Fruit fly (Drosophila melanogaster) whole organism, prepupa: Measurements from ENCODE around the gene Mccc1.
A peak's percentile ranks its signal among the peaks of the same experiment; 100 is the strongest.

Source experiments
- Blimp-1 ChIP-seq: fragments of 200-800 bp; sonication (Bioruptor generic); optimal IDR thresholded peaks from 3 replicates; lab custom pipeline; 2017; ENCODE audit warnings: missing biosample characterization, missing genetic modification characterization, mild to moderate bottlenecking, moderate library complexity, missing genetic modification reagents
- CG10631 ChIP-seq: fragments of 200-800 bp; sonication (Bioruptor generic); optimal IDR thresholded peaks from 2 replicates; lab custom pipeline; 2016; ENCODE audit warnings: missing biosample characterization, missing genetic modification characterization
- CG11762 ChIP-seq: fragments of 200-800 bp; sonication (Bioruptor generic); optimal IDR thresholded peaks from 3 replicates; lab custom pipeline; 2016; ENCODE audit warnings: missing biosample characterization, missing genetic modification characterization; ENCODE audit not compliant: insufficient read depth
- CG11902 ChIP-seq: fragments of 200-800 bp; sonication (Bioruptor generic); optimal IDR thresholded peaks from 3 replicates; lab custom pipeline; 2016; ENCODE audit warnings: missing biosample characterization, missing genetic modification characterization
- CG15336 ChIP-seq: fragments of 200-800 bp; sonication (Bioruptor generic); IDR thresholded peaks from 2 replicates; pipeline ENCODE4 v1.3.6; 2022; ENCODE audit warnings: missing biosample characterization, missing genetic modification characterization
- CG16779 ChIP-seq: fragments of 200-800 bp; sonication (Bioruptor generic); optimal IDR thresholded peaks from 3 replicates; lab custom pipeline; 2017; ENCODE audit warnings: missing biosample characterization, mild to moderate bottlenecking, missing genetic modification characterization
- CG3032 ChIP-seq: fragments of 200-800 bp; optimal IDR thresholded peaks from 2 replicates; lab custom pipeline; 2019; ENCODE audit warnings: missing biosample characterization, mild to moderate bottlenecking, missing genetic modification characterization, moderate library complexity
- CG31627 ChIP-seq: fragments of 200-800 bp; sonication (Bioruptor generic); optimal IDR thresholded peaks from 3 replicates; lab custom pipeline; 2016; ENCODE audit warnings: missing biosample characterization, missing genetic modification characterization
- CG32006 ChIP-seq: fragments of 200-800 bp; sonication (Bioruptor generic); optimal IDR thresholded peaks from 3 replicates; lab custom pipeline; 2017; ENCODE audit warnings: missing biosample characterization, mild to moderate bottlenecking, missing genetic modification characterization
- CG6163 ChIP-seq: fragments of 200-800 bp; sonication (Bioruptor generic); IDR thresholded peaks from 3 replicates; pipeline ENCODE4 v1.3.6; 2022; ENCODE audit warnings: missing biosample characterization, missing genetic modification characterization
- CG6276 ChIP-seq: fragments of 200-800 bp; sonication (Bioruptor generic); optimal IDR thresholded peaks from 2 replicates; lab custom pipeline; 2017; ENCODE audit warnings: missing biosample characterization, mild to moderate bottlenecking, missing genetic modification characterization
- CG6792 ChIP-seq: fragments of 200-800 bp; sonication (Bioruptor generic); optimal IDR thresholded peaks from 3 replicates; lab custom pipeline; 2016; ENCODE audit warnings: missing biosample characterization, missing genetic modification characterization
- CG6808 ChIP-seq: fragments of 200-800 bp; sonication (Bioruptor generic); optimal IDR thresholded peaks from 3 replicates; lab custom pipeline; 2017; ENCODE audit warnings: missing biosample characterization, missing genetic modification characterization, mild to moderate bottlenecking, moderate library complexity, missing genetic modification reagents
- CG7368 ChIP-seq: fragments of 200-800 bp; sonication (Bioruptor generic); optimal IDR thresholded peaks from 3 replicates; lab custom pipeline; 2016; ENCODE audit warnings: missing biosample characterization, missing genetic modification characterization
- CG8119 ChIP-seq: fragments of 200-800 bp; sonication (Bioruptor generic); IDR thresholded peaks from 3 replicates; pipeline ENCODE4 v1.3.6; 2022; ENCODE audit warnings: missing biosample characterization, missing genetic modification characterization
- CG8319 ChIP-seq: fragments of 200-800 bp; sonication (Bioruptor generic); optimal IDR thresholded peaks from 3 replicates; lab custom pipeline; 2016; ENCODE audit warnings: missing biosample characterization, missing genetic modification characterization
- CG8632 ChIP-seq: fragments of 200-800 bp; sonication (Bioruptor generic); optimal IDR thresholded peaks from 3 replicates; lab custom pipeline; 2016; ENCODE audit warnings: missing biosample characterization, missing genetic modification characterization
- CG9139 ChIP-seq: fragments of 200-800 bp; sonication (Bioruptor generic); optimal IDR thresholded peaks from 3 replicates; lab custom pipeline; 2017; ENCODE audit warnings: missing biosample characterization, mild to moderate bottlenecking, missing genetic modification characterization
- Ets21C ChIP-seq: fragments of 200-800 bp; sonication (Bioruptor generic); optimal IDR thresholded peaks from 3 replicates; lab custom pipeline; 2016; ENCODE audit warnings: missing biosample characterization, missing genetic modification characterization
- Ets96B ChIP-seq: fragments of 200-800 bp; optimal IDR thresholded peaks from 2 replicates; lab custom pipeline; 2019; ENCODE audit warnings: missing biosample characterization, mild to moderate bottlenecking, missing genetic modification characterization, moderate library complexity
- Gug ChIP-seq: fragments of 200-800 bp; sonication (Bioruptor generic); IDR thresholded peaks from 2 replicates; pipeline ENCODE4 v1.3.6; 2022; ENCODE audit warnings: missing biosample characterization, missing genetic modification characterization
- Hr38 ChIP-seq: sonication (Bioruptor generic); optimal IDR thresholded peaks from 2 replicates; lab custom pipeline; 2016; ENCODE audit warnings: missing biosample characterization, missing genetic modification characterization
- Hr4 ChIP-seq: fragments of 200-800 bp; sonication (Bioruptor generic); optimal IDR thresholded peaks from 3 replicates; lab custom pipeline; 2016; ENCODE audit warnings: missing biosample characterization, missing genetic modification characterization
- Lpt ChIP-seq: fragments of 200-800 bp; sonication (Bioruptor generic); optimal IDR thresholded peaks from 3 replicates; lab custom pipeline; 2016; ENCODE audit warnings: missing biosample characterization, missing genetic modification characterization
- OdsH ChIP-seq: fragments of 200-800 bp; sonication (Bioruptor generic); optimal IDR thresholded peaks from 3 replicates; lab custom pipeline; 2016; ENCODE audit warnings: missing biosample characterization, missing genetic modification characterization
- Smox ChIP-seq: fragments of 200-800 bp; sonication (Bioruptor generic); optimal IDR thresholded peaks from 3 replicates; lab custom pipeline; 2016; ENCODE audit warnings: missing biosample characterization, missing genetic modification characterization
- Sox102F ChIP-seq: fragments of 200-800 bp; sonication (Bioruptor generic); optimal IDR thresholded peaks from 2 replicates; lab custom pipeline; 2016; ENCODE audit warnings: missing biosample characterization, mild to moderate bottlenecking, missing genetic modification characterization
- Sox15 ChIP-seq: fragments of 200-800 bp; sonication (Bioruptor generic); optimal IDR thresholded peaks from 3 replicates; lab custom pipeline; 2016; ENCODE audit warnings: missing biosample characterization, missing genetic modification characterization
- achi ChIP-seq: fragments of 200-800 bp; sonication (Bioruptor generic); optimal IDR thresholded peaks from 3 replicates; lab custom pipeline; 2016; ENCODE audit warnings: missing biosample characterization, missing genetic modification characterization
- acj6 ChIP-seq: fragments of 200-800 bp; sonication (Bioruptor generic); optimal IDR thresholded peaks from 3 replicates; lab custom pipeline; 2016; ENCODE audit warnings: missing biosample characterization, missing genetic modification characterization
- cyc ChIP-seq: fragments of 200-800 bp; sonication (Bioruptor generic); optimal IDR thresholded peaks from 3 replicates; lab custom pipeline; 2016; ENCODE audit warnings: missing biosample characterization, missing genetic modification characterization
- dac ChIP-seq: fragments of 200-800 bp; sonication (Bioruptor generic); optimal IDR thresholded peaks from 2 replicates; lab custom pipeline; 2017; ENCODE audit warnings: missing biosample characterization, mild to moderate bottlenecking, missing genetic modification characterization
- dsx ChIP-seq: fragments of 200-800 bp; optimal IDR thresholded peaks from 3 replicates; lab custom pipeline; 2019; ENCODE audit warnings: missing biosample characterization, mild to moderate bottlenecking, missing genetic modification characterization, moderate library complexity; ENCODE audit not compliant: poor library complexity, severe bottlenecking
- eg ChIP-seq: fragments of 200-800 bp; sonication (Bioruptor generic); IDR thresholded peaks from 3 replicates; pipeline ENCODE4 v1.3.6; 2022; ENCODE audit warnings: missing biosample characterization, missing genetic modification characterization
- esn ChIP-seq: fragments of 200-800 bp; sonication (Bioruptor generic); optimal IDR thresholded peaks from 2 replicates; lab custom pipeline; 2016; ENCODE audit warnings: missing biosample characterization, mild to moderate bottlenecking, missing genetic modification characterization, moderate library complexity
- fd59A ChIP-seq: fragments of 200-800 bp; sonication (Bioruptor generic); optimal IDR thresholded peaks from 2 replicates; lab custom pipeline; 2017; ENCODE audit warnings: missing biosample characterization, mild to moderate bottlenecking, missing genetic modification characterization, missing genetic modification reagents
- fd85E ChIP-seq: fragments of 200-800 bp; sonication (Bioruptor generic); optimal IDR thresholded peaks from 3 replicates; lab custom pipeline; 2016; ENCODE audit warnings: missing biosample characterization, missing genetic modification characterization
- fkh ChIP-seq: fragments of 200-800 bp; sonication (Bioruptor generic); optimal IDR thresholded peaks from 3 replicates; lab custom pipeline; 2017; ENCODE audit warnings: missing biosample characterization, mild to moderate bottlenecking, missing genetic modification characterization, moderate library complexity
- net ChIP-seq: fragments of 200-800 bp; sonication (Bioruptor generic); optimal IDR thresholded peaks from 3 replicates; lab custom pipeline; 2016; ENCODE audit warnings: missing biosample characterization, missing genetic modification characterization
- salr ChIP-seq, 2 experiments: fragments of 200-800 bp; sonication (Bioruptor generic); optimal IDR thresholded peaks; 3 replicates each; lab custom pipeline; 2016 to 2018; ENCODE audit warnings: missing biosample characterization in 2 of 2, missing genetic modification characterization in 2 of 2, mild to moderate bottlenecking in 1 of 2
- spab ChIP-seq: fragments of 200-800 bp; sonication (Bioruptor generic); optimal IDR thresholded peaks from 2 replicates; lab custom pipeline; 2017; ENCODE audit warnings: missing biosample characterization, mild to moderate bottlenecking, missing genetic modification characterization, missing genetic modification reagents
- ss ChIP-seq, 2 experiments: fragments of 200-800 bp; sonication (Bioruptor generic); optimal IDR thresholded peaks; 2 replicates in 1 of 2; 3 replicates in 1 of 2; lab custom pipeline; 2017 to 2018; ENCODE audit warnings: mild to moderate bottlenecking in 2 of 2, missing biosample characterization in 2 of 2, missing genetic modification characterization in 2 of 2, moderate library complexity in 1 of 2
- svp ChIP-seq: fragments of 200-800 bp; sonication (Bioruptor generic); peaks from one replicate; lab custom pipeline; 2016; ENCODE audit warnings: missing biosample characterization, missing genetic modification characterization
- topi ChIP-seq: fragments of 200-800 bp; sonication (Bioruptor generic); optimal IDR thresholded peaks from 3 replicates; lab custom pipeline; 2016; ENCODE audit warnings: missing biosample characterization, missing genetic modification characterization

Mccc1 gene

DNA sequence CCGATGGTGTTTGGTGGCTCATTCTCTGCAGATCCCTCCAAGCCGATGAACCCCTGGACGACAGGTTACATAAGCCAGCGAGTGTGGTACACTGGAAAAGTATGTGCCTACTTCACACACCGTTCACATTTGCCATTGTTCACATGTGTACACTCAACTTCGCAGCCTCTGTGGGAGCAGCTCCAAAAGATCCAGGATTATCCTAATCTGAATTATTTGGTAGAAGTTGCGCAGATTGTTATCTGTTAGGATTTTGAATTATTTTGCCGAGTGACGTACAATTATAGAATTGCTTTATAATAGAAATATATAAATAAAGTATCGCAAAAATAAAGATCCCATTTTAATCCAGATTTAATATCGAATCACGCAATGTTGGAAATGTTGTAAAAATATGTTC, 26.2 kb downstream of the Mccc1 start (continued):
- TF ChIP-seq CG8319 (GFP tag; lab: Kevin White, UChicago): peak; percentile 27
- no peak for TF ChIP-seq Gug (GFP tag; lab: Robert Waterston, UW)
- TF ChIP-seq CG8119 (GFP tag; lab: Robert Waterston, UW): peak; percentile 60
- no peak for TF ChIP-seq Smox (GFP tag; lab: Kevin White, UChicago)
- TF ChIP-seq Sox102F: no peak
- TF ChIP-seq acj6 (GFP tag; lab: Kevin White, UChicago): peak; percentile 59
- TF ChIP-seq eg (GFP tag; lab: Robert Waterston, UW): no peak
- no peak for TF ChIP-seq fd85E (GFP tag; lab: Kevin White, UChicago)

DNA sequence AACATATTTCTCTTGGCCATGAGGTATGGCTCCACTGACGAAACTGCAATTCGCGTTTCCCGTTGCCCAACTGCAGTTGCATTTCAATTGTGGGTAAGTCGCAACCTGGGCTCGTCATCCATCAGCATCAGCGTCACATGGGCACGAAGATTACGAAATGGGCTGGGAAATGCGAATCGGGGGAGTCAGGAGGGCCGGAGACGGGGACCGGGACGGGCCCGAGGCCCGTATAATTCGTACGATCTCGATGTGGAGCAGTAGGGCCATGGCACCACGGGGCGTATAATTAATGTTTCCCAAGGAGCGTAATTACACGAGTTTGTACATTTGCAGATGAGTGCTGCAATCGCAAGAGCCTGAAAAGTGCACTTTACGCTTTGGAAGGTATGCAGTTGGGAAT, 28.6 kb downstream of the Mccc1 start:
- TF ChIP-seq CG6808 (no peak), Hr4 (GFP tag; lab: Kevin White, UChicago) (no peak)
- TF ChIP-seq, all 60 proteins: peak for 0

DNA sequence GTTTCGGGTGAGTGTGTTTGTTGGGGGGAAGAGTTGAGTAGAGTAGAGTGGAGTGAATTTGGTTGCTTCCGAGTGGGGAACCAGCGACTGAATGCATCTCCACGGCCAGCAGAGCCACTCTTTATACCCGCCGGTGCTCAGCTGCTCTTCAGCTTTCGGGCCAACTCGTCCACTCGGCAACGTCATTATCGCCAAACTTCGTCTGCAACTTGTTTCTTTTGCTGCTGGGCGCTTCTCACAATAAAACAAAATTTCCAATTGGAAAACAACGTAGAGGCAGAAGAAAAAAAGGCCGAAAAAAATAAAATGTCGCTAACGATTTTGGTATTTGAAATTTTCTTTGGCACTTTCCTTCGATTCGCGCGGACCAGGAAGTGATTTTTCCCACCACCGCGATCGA, 29.0 kb downstream of the Mccc1 start, which contains the start of gene CG2150:
Gene CG2150, minus strand, starts transcription at position 101 of the 400 bp plus-strand sequence.
- TF ChIP-seq CG15336 (GFP tag; lab: Robert Waterston, UW) (0 out of 2 replicates have a peak, but pooled peaks have one; percentile 19), eg (GFP tag; lab: Robert Waterston, UW) (peak; percentile 36; the same call in 1 of the 3 replicates), Blimp-1 (GFP tag; lab: Kevin White, UChicago) (no peak), CG6276 (peak; percentile 48)

DNA sequence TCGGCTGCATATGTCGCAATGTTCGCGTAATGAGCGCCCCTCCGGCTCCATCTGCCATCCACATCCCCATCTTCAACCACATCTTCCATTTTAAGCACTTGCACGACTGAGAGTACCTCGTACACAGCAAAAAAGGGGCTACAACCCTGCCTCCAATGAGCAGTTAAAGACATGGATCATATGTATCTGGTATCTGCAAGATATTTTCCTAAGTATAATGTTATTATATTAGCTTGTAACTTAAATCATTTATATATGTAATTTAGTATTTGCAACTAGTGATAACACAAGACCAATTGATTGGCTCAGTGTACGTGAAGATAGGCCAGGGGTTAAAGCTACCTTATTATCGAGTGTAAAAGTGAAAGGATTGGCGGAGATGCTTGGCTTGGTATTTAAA, 31.0 kb downstream of the Mccc1 start:
- no peak for TF ChIP-seq Hr38 (GFP tag; lab: Kevin White, UChicago)
- peak; percentile 46 for TF ChIP-seq fd59A (GFP tag; lab: Kevin White, UChicago)
- TF ChIP-seq svp: peak; percentile 69
- TF ChIP-seq CG32006 (GFP tag; lab: Kevin White, UChicago): peak; percentile 81
- TF ChIP-seq CG8119 (GFP tag; lab: Robert Waterston, UW): peak; percentile 67; the same call in 2 of the 3 replicates
- TF ChIP-seq Sox15 (GFP tag; lab: Kevin White, UChicago): peak; percentile 57
- no peak for TF ChIP-seq Ets21C
- TF ChIP-seq dsx (GFP tag; lab: Kevin White, UChicago): no peak
- TF ChIP-seq topi (GFP tag; lab: Kevin White, UChicago): peak; percentile 28
- peak; percentile 43 for TF ChIP-seq CG6276
- TF ChIP-seq net (GFP tag; lab: Kevin White, UChicago): peak; percentile 67
- TF ChIP-seq dac (GFP tag; lab: Kevin White, UChicago): peak; percentile 35
- TF ChIP-seq CG16779 (tag; lab: Kevin White, UChicago): peak; percentile 31
- TF ChIP-seq Ets96B (tag; lab: Kevin White, UChicago): peak; percentile 81
- peak; percentile 75 for TF ChIP-seq OdsH
- TF ChIP-seq CG11902 (GFP tag; lab: Kevin White, UChicago): peak; percentile 45
- TF ChIP-seq Smox (GFP tag; lab: Kevin White, UChicago): peak; percentile 17
- TF ChIP-seq ss (GFP tag; optimal IDR thresholded peaks at IDR 0.05; lab: Kevin White, UChicago): peak in 1 of 2 experiments; percentile 75
- TF ChIP-seq CG8632 (GFP tag; lab: Kevin White, UChicago): peak; percentile 71
- peak; percentile 58 for TF ChIP-seq spab
- TF ChIP-seq CG6792 (GFP tag; lab: Kevin White, UChicago): peak; percentile 72
- TF ChIP-seq CG6163 (GFP tag; lab: Robert Waterston, UW): peak; percentile 80; the same call in 2 of the 3 replicates
- TF ChIP-seq Gug (GFP tag; lab: Robert Waterston, UW): peak; percentile 62
- peak; percentile 69 for TF ChIP-seq CG15336 (GFP tag; lab: Robert Waterston, UW)
- TF ChIP-seq CG3032 (tag; lab: Kevin White, UChicago): peak; percentile 69
- no peak for TF ChIP-seq esn (GFP tag; lab: Kevin White, UChicago)
- peak in 1 of 2 experiments; percentile 15 for TF ChIP-seq salr (GFP tag; optimal IDR thresholded peaks at IDR 0.05; lab: Kevin White, UChicago)
- TF ChIP-seq CG9139 (GFP tag; lab: Kevin White, UChicago): peak; percentile 27
- TF ChIP-seq Hr4 (GFP tag; lab: Kevin White, UChicago): peak; percentile 84
- TF ChIP-seq CG7368: peak; percentile 54
- TF ChIP-seq fkh (GFP tag; lab: Kevin White, UChicago): no peak
- peak; percentile 69 for TF ChIP-seq Lpt (GFP tag; lab: Kevin White, UChicago)
- no peak for TF ChIP-seq CG31627
- TF ChIP-seq CG10631 (GFP tag; lab: Kevin White, UChicago): peak; percentile 68
- TF ChIP-seq CG11762: peak; percentile 68
- peak; percentile 78 for TF ChIP-seq achi (GFP tag; lab: Kevin White, UChicago)
- TF ChIP-seq cyc (GFP tag; lab: Kevin White, UChicago): no peak
